Fruit fly (Drosophila melanogaster) whole organism: ENCODE results near the gene HP1b.

Source experiments
- CG8478 ChIP-seq: fragments of >200 bp; optimal IDR thresholded peaks from 2 replicates; lab custom pipeline; 2018; ENCODE audit warnings: inconsistent platforms
- pan ChIP-seq: fragments of >200 bp; optimal IDR thresholded peaks from 2 replicates; lab custom pipeline; 2017
- usp ChIP-seq: fragments of >200 bp; optimal IDR thresholded peaks from 2 replicates; lab custom pipeline; 2017; ENCODE audit warnings: missing biosample characterization, missing genetic modification characterization, mixed read lengths

DNA sequence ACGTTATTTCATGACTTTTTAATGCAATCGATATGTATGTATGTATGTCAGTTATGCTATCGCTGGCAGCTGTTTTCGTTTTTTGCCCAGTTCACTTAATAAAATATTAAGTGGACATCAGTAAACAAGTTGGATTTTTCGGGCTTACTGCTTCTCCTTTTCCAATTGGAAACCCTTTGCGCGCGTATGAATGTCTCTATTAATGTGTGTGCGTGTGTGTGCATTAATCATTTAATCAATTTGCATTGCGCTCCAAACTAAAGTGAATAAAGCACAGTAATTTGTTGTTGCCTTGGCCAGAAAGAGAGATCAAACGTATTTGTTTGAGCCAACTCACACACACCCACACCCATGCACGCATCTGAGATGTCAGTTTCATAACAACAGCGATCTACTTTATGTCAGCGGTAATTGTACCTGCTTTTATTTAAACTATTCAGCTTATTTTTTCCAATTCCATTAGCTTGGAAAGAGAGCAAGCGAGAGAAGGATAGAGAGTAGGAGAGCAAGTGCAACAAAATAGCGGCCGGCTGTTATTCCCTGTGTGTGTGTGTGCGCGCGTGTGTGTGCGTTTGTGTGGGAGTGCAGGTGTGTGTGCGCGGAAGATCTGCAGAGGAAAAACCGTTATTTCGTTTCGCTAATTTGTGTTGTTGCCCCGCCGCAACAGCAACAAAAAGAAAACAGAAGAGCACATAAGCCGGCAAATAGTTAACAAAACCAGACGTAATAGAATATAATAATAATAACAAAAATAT lies 29.5 kb downstream of the HP1b start:
- TF ChIP-seq CG8478 (lab: Kevin White, UChicago) = no peak
- no peak for TF ChIP-seq usp (GFP tag; lab: Kevin White, UChicago)
- TF ChIP-seq pan = no peak
